Fruit fly (Drosophila melanogaster): ENCODE measurements around the gene Hex-A.

The Hex-A gene

dm6 chrX:9578696-9579509 is 6.6 kb upstream of the Hex-A start (continued):
- TF ChIP-seq CG6791 (GFP tag; IDR thresholded peaks at IDR 0.05; ENCODE audit: partially characterized antibody): no peak
- no peak for TF ChIP-seq Dfd (GFP tag; optimal IDR thresholded peaks at IDR 0.05)
- TF ChIP-seq cwo (GFP tag; optimal IDR thresholded peaks at IDR 0.05): peak; percentile 95
- TF ChIP-seq Kr (GFP tag; optimal IDR thresholded peaks at IDR 0.05): peak; percentile 81
- TF ChIP-seq Mrtf (GFP tag; IDR thresholded peaks at IDR 0.05): peak; percentile 98
- TF ChIP-seq Lim3 (GFP tag; IDR thresholded peaks at IDR 0.05): peak; percentile 94
- peak; percentile 99 for TF ChIP-seq chn (GFP tag; optimal IDR thresholded peaks at IDR 0.05)
- peak; percentile 89 for TF ChIP-seq ash1 (GFP tag; optimal IDR thresholded peaks at IDR 0.05)
- TF ChIP-seq dmrt11E (tag; optimal IDR thresholded peaks at IDR 0.05): peak; percentile 99
- TF ChIP-seq CG12071 (GFP tag; optimal IDR thresholded peaks at IDR 0.05): peak; percentile 96
- TF ChIP-seq Sry-δ (GFP tag; optimal IDR thresholded peaks at IDR 0.05): peak; percentile 76
- TF ChIP-seq CG6254 (GFP tag; optimal IDR thresholded peaks at IDR 0.05): peak; percentile 95
- peak; percentile 99 for TF ChIP-seq chm (GFP tag; IDR thresholded peaks at IDR 0.05)
- TF ChIP-seq CG10565 (GFP tag; optimal IDR thresholded peaks at IDR 0.05): peak; percentile 91
- TF ChIP-seq Ptx1 (GFP tag; IDR thresholded peaks at IDR 0.05): peak; percentile 98
- peak; percentile 97 for TF ChIP-seq crc (GFP tag; optimal IDR thresholded peaks at IDR 0.05)
- no peak for TF ChIP-seq CG2129 (GFP tag; IDR thresholded peaks at IDR 0.05; ENCODE audit: partially characterized antibody)
- TF ChIP-seq CG12155 (GFP tag; optimal IDR thresholded peaks at IDR 0.05): peak; percentile 98
- TF ChIP-seq HLH3B (GFP tag; IDR thresholded peaks at IDR 0.05): peak; percentile 98
- peak; percentile 99 for TF ChIP-seq pum (GFP tag; optimal IDR thresholded peaks at IDR 0.05)
- TF ChIP-seq CG14860 (GFP tag; IDR thresholded peaks at IDR 0.05; ENCODE audit: partially characterized antibody): no peak
- TF ChIP-seq chinmo (GFP tag; IDR thresholded peaks at IDR 0.05; ENCODE audit: partially characterized antibody): peak; percentile 90; the same call in 2 of the 4 replicates
- peak; percentile 74 for TF ChIP-seq CG4360 (GFP tag; IDR thresholded peaks at IDR 0.05)
- peak; percentile 99 for TF ChIP-seq az2 (GFP tag; optimal IDR thresholded peaks at IDR 0.05)
- no peak for TF ChIP-seq Opbp (GFP tag; IDR thresholded peaks at IDR 0.05; ENCODE audit: partially characterized antibody)
- TF ChIP-seq fd102C (GFP tag; optimal IDR thresholded peaks at IDR 0.05): peak; percentile 88
- peak; percentile 98 for TF ChIP-seq CG2199 (GFP tag; IDR thresholded peaks at IDR 0.05)
- peak; percentile 98 for TF ChIP-seq Mad (GFP tag; optimal IDR thresholded peaks at IDR 0.05)
- peak; percentile 98 for TF ChIP-seq rib (GFP tag; IDR thresholded peaks at IDR 0.05)
- peak; percentile 99 for TF ChIP-seq vvl (GFP tag; IDR thresholded peaks at IDR 0.05)
- TF ChIP-seq unc-4 (GFP tag; IDR thresholded peaks at IDR 0.05; ENCODE audit: partially characterized antibody): no peak
- TF ChIP-seq schlank (tag; optimal IDR thresholded peaks at IDR 0.05): peak; percentile 96
- peak; percentile 77 for TF ChIP-seq CG7928 (GFP tag; optimal IDR thresholded peaks at IDR 0.05)
- TF ChIP-seq CG14667 (GFP tag; IDR thresholded peaks at IDR 0.05): peak; percentile 99
- peak; percentile 98 for TF ChIP-seq lbe (GFP tag; optimal IDR thresholded peaks at IDR 0.05)
- peak; percentile 99 for TF ChIP-seq jumu (GFP tag; optimal IDR thresholded peaks at IDR 0.05)
- no peak for TF ChIP-seq Hr39 (optimal IDR thresholded peaks at IDR 0.05)
- TF ChIP-seq CG13296 (GFP tag; optimal IDR thresholded peaks at IDR 0.05): peak; percentile 87
- TF ChIP-seq CG5245 (GFP tag; optimal IDR thresholded peaks at IDR 0.05): peak; percentile 98
- peak; percentile 99 for TF ChIP-seq CG18262 (tag; optimal IDR thresholded peaks at IDR 0.05)
- peak; percentile 98 for TF ChIP-seq Abd-B (GFP tag; optimal IDR thresholded peaks at IDR 0.05)
- no peak for TF ChIP-seq CG13287 (GFP tag; IDR thresholded peaks at IDR 0.05; ENCODE audit: partially characterized antibody)
- TF ChIP-seq ap (GFP tag; IDR thresholded peaks at IDR 0.05): peak; percentile 98
- peak; percentile 97 for TF ChIP-seq CG10462 (GFP tag; optimal IDR thresholded peaks at IDR 0.05)
- TF ChIP-seq hkb (optimal IDR thresholded peaks at IDR 0.05): no peak
- TF ChIP-seq hkb (GFP tag; IDR thresholded peaks at IDR 0.05): peak; percentile 98
- TF ChIP-seq CG12236 (GFP tag; optimal IDR thresholded peaks at IDR 0.05): peak; percentile 96
- peak; percentile 98 for TF ChIP-seq Atf3 (GFP tag; optimal IDR thresholded peaks at IDR 0.05)
- peak; percentile 97 for TF ChIP-seq gcm2 (GFP tag; optimal IDR thresholded peaks at IDR 0.05)
- peak; percentile 98 for TF ChIP-seq pho (GFP tag; optimal IDR thresholded peaks at IDR 0.05)

Data from whole organism, embryonic.